Worm (Caenorhabditis elegans) whole organism, L3 larva: ENCODE measurements around the gene msp-56.

Experiments used
- ZK546.5 ChIP-seq: sonication (generic microtip); optimal IDR thresholded peaks from 2 replicates; lab custom pipeline; 2017; ENCODE audit warnings: missing biosample characterization, missing genetic modification characterization
- aly-2 ChIP-seq: fragments of 150-350 bp; optimal IDR thresholded peaks from 2 replicates; lab custom pipeline; 2014; ENCODE audit warnings: missing biosample characterization, missing genetic modification characterization
- ama-1 ChIP-seq: fragments of 150-350 bp; optimal IDR thresholded peaks from 2 replicates; lab custom pipeline; 2018
- ceh-16 ChIP-seq: sonication (generic microtip); optimal IDR thresholded peaks from 2 replicates; lab custom pipeline; 2017; ENCODE audit warnings: missing biosample characterization, missing genetic modification characterization
- ceh-28 ChIP-seq: fragments of 150-350 bp; optimal IDR thresholded peaks from 2 replicates; lab custom pipeline; 2014; ENCODE audit warnings: missing biosample characterization, missing genetic modification reagents, missing genetic modification characterization
- egl-27 ChIP-seq: sonication (generic microtip); optimal IDR thresholded peaks from 4 replicates; lab custom pipeline; 2017; ENCODE audit warnings: missing biosample characterization, missing genetic modification reagents, missing genetic modification characterization
- egl-5 ChIP-seq: fragments of 150-350 bp; optimal IDR thresholded peaks from 2 replicates; lab custom pipeline; 2017; ENCODE audit warnings: missing biosample characterization, missing genetic modification reagents, missing genetic modification characterization, inconsistent platforms
- elt-2 ChIP-seq: sonication (generic microtip); optimal IDR thresholded peaks from 2 replicates; lab custom pipeline; 2016; ENCODE audit warnings: missing genetic modification reagents, mild to moderate bottlenecking, missing genetic modification characterization, missing compliant biosample characterization
- elt-3 ChIP-seq, 3 experiments: fragments of 150-350 bp in 1 of 3; sonication (generic microtip) in 2 of 3; optimal IDR thresholded peaks; 2 replicates in 2 of 3; 4 replicates in 1 of 3; lab custom pipeline; 2014 to 2017; ENCODE audit warnings: missing biosample characterization in 3 of 3, missing genetic modification characterization in 3 of 3
- fkh-10 ChIP-seq: sonication (generic microtip); optimal IDR thresholded peaks from 2 replicates; lab custom pipeline; 2017; ENCODE audit warnings: missing biosample characterization, missing genetic modification reagents, missing genetic modification characterization
- fkh-2 ChIP-seq: fragments of 150-350 bp; optimal IDR thresholded peaks from 2 replicates; lab custom pipeline; 2014; ENCODE audit warnings: missing biosample characterization, missing genetic modification reagents, missing genetic modification characterization
- fos-1 ChIP-seq: fragments of 150-350 bp; optimal IDR thresholded peaks from 2 replicates; lab custom pipeline; 2014; ENCODE audit warnings: missing biosample characterization, missing genetic modification characterization
- hmg-11 ChIP-seq: sonication (generic microtip); optimal IDR thresholded peaks from 2 replicates; lab custom pipeline; 2016; ENCODE audit warnings: missing genetic modification characterization, missing compliant biosample characterization
- jun-1 ChIP-seq: fragments of 150-350 bp; optimal IDR thresholded peaks from 2 replicates; lab custom pipeline; 2014; ENCODE audit warnings: missing biosample characterization, missing genetic modification reagents, missing genetic modification characterization
- lin-15B ChIP-seq: fragments of 150-350 bp; optimal IDR thresholded peaks from 2 replicates; lab custom pipeline; 2014; ENCODE audit warnings: missing biosample characterization, missing genetic modification characterization
- lsy-12 ChIP-seq: sonication (generic microtip); optimal IDR thresholded peaks from 2 replicates; lab custom pipeline; 2016; ENCODE audit warnings: mild to moderate bottlenecking, missing genetic modification characterization, missing compliant biosample characterization
- mdl-1 ChIP-seq: fragments of 150-350 bp; optimal IDR thresholded peaks from 2 replicates; lab custom pipeline; 2014; ENCODE audit warnings: missing biosample characterization, missing genetic modification characterization
- nfya-1 ChIP-seq: sonication (generic microtip); optimal IDR thresholded peaks from 2 replicates; lab custom pipeline; 2017; ENCODE audit warnings: missing genetic modification characterization, mild to moderate bottlenecking, missing compliant biosample characterization, antibody characterized with exemption, moderate library complexity; ENCODE audit not compliant: insufficient read depth
- nhr-11 ChIP-seq: fragments of 150-350 bp; optimal IDR thresholded peaks from 2 replicates; lab custom pipeline; 2014; ENCODE audit warnings: missing biosample characterization, missing genetic modification characterization
- nhr-12 ChIP-seq: fragments of 150-350 bp; optimal IDR thresholded peaks from 2 replicates; lab custom pipeline; 2014; ENCODE audit warnings: missing biosample characterization, missing genetic modification characterization
- nhr-23 ChIP-seq: fragments of 150-350 bp; optimal IDR thresholded peaks from 2 replicates; lab custom pipeline; 2014; ENCODE audit warnings: missing biosample characterization, missing genetic modification reagents, missing genetic modification characterization
- nhr-237 ChIP-seq: fragments of 150-350 bp; optimal IDR thresholded peaks from 2 replicates; lab custom pipeline; 2014; ENCODE audit warnings: missing biosample characterization, missing genetic modification characterization
- nhr-28 ChIP-seq: fragments of 150-350 bp; optimal IDR thresholded peaks from 2 replicates; lab custom pipeline; 2014; ENCODE audit warnings: missing biosample characterization, missing genetic modification characterization
- nhr-43 ChIP-seq: sonication (generic microtip); optimal IDR thresholded peaks from 2 replicates; lab custom pipeline; 2016; ENCODE audit warnings: mild to moderate bottlenecking, missing genetic modification characterization, missing compliant biosample characterization; ENCODE audit not compliant: poor library complexity, severe bottlenecking
- nhr-67 ChIP-seq: fragments of 150-350 bp; optimal IDR thresholded peaks from 2 replicates; lab custom pipeline; 2014; ENCODE audit warnings: missing biosample characterization, missing genetic modification characterization
- nhr-76 ChIP-seq: fragments of 150-350 bp; sonication (generic microtip); optimal IDR thresholded peaks from 5 replicates; lab custom pipeline; 2014; ENCODE audit warnings: missing biosample characterization, missing genetic modification characterization
- nhr-77 ChIP-seq: fragments of 150-350 bp; optimal IDR thresholded peaks from 2 replicates; lab custom pipeline; 2014; ENCODE audit warnings: missing biosample characterization, missing genetic modification characterization
- pha-4 ChIP-seq: fragments of 150-350 bp; optimal IDR thresholded peaks from 2 replicates; lab custom pipeline; 2014; ENCODE audit warnings: missing biosample characterization, missing genetic modification reagents, missing genetic modification characterization
- sea-2 ChIP-seq: fragments of 150-350 bp; sonication (generic microtip); optimal IDR thresholded peaks from 4 replicates; lab custom pipeline; 2014; ENCODE audit warnings: missing biosample characterization, missing genetic modification reagents, missing genetic modification characterization
- skn-1 ChIP-seq: fragments of 150-350 bp; optimal IDR thresholded peaks from 2 replicates; lab custom pipeline; 2014; ENCODE audit warnings: missing biosample characterization, missing genetic modification characterization
- unc-39 ChIP-seq: sonication (generic microtip); optimal IDR thresholded peaks from 4 replicates; lab custom pipeline; 2017; ENCODE audit warnings: missing biosample characterization, missing genetic modification characterization
- unc-62 ChIP-seq: fragments of 150-350 bp; sonication (generic microtip); optimal IDR thresholded peaks from 4 replicates; lab custom pipeline; 2014; ENCODE audit warnings: missing biosample characterization, missing genetic modification reagents, missing genetic modification characterization
- zag-1 ChIP-seq: fragments of 150-350 bp; optimal IDR thresholded peaks from 2 replicates; lab custom pipeline; 2014; ENCODE audit warnings: missing biosample characterization, missing genetic modification characterization
- ztf-11 ChIP-seq: fragments of 150-350 bp; optimal IDR thresholded peaks from 2 replicates; lab custom pipeline; 2014; ENCODE audit warnings: missing biosample characterization, missing genetic modification characterization
- ztf-4 ChIP-seq: fragments of 150-350 bp; optimal IDR thresholded peaks from 2 replicates; lab custom pipeline; 2014; ENCODE audit warnings: missing biosample characterization, missing genetic modification characterization

msp-56 gene

DNA sequence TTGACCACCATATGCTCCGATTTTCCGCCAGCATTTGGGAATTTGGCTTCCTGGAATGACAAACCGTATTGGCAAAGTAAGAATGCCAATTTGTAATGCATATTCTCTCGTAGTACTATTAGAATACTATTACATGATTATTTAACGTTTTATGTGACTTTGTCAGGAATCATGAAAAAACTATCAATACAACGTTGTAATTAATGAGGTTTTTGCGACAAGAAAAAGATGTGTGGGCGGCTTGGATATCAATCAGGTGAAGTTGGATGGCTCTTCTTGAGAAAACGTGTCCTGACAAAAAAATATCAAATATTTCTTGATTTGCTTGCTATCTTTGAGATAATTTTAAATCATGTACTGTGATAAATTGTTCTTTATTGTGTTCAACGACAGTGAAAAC, 6.7 kb downstream of the msp-56 start, which contains the start of gene K07F5.7:
Gene K07F5.7 (minus strand): TSS at position 101 of the 400 bp plus-strand sequence.
- TF ChIP-seq sea-2 (no peak), fkh-10 (GFP tag; lab: Kevin White, UChicago) (no peak), nhr-77 (no peak), ama-1 (lab: Kevin White, UChicago) (no peak)

- TF ChIP-seq ceh-28 (tag; lab: Kevin White, UChicago) (no peak), lin-15B (tag; lab: Kevin White, UChicago) (no peak), jun-1 (tag; lab: Kevin White, UChicago) (no peak), unc-39 (tag; lab: Kevin White, UChicago) (no peak), sea-2 (no peak), nhr-76 (no peak), egl-27 (no peak), nhr-12 (tag; lab: Kevin White, UChicago) (no peak), ztf-11 (tag; lab: Kevin White, UChicago) (no peak), nhr-43 (no peak), skn-1 (tag; lab: Kevin White, UChicago) (no peak)
Observed at ce11 chrIV:9849624-9850023, 8.3 kb downstream of the msp-56 start, which contains the start of gene K07F5.8. TSS of gene K07F5.8 (minus strand) at chrIV:9849724.

ce11 chrIV:9850931-9851330, 9.6 kb downstream of the msp-56 start, which contains the start of gene ssp-10:
TSS of gene ssp-10 (minus strand) at chrIV:9851031.
- TF ChIP-seq fos-1 (tag; lab: Kevin White, UChicago) (no peak), nhr-43 (no peak), hmg-11 (tag; lab: Kevin White, UChicago) (no peak), nhr-77 (no peak), pha-4 (tag; lab: Kevin White, UChicago) (no peak), zag-1 (tag; lab: Kevin White, UChicago) (no peak), nhr-76 (no peak), sea-2 (no peak)

DNA sequence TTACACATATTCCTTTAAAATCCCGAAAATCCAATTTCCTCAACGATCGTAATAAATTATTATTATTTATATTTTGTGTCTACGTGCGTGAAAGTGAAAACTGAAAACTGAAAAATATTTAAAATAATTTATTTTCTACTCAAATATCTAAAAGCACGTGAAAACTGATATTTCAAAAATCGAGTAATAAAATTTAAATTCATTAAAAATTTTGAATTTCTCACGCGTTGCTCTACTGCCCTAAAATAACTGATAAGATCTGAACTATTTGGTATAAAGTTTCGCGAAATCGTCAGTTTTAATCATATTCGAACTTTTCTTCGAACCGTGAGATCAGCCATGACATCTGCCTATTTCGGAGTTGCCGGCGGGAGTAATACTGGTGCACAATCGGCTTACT, 10.9 kb downstream of the msp-56 start, which contains the start of gene ssq-1:
Gene ssq-1 (plus strand): TSS at position 301 of the 400 bp plus-strand sequence.
- TF ChIP-seq unc-39 (tag; lab: Kevin White, UChicago) (no peak), nhr-77 (no peak), egl-27 (no peak), fkh-2 (tag; lab: Kevin White, UChicago) (no peak), elt-3 (tag; optimal IDR thresholded peaks at IDR 0.05; lab: Kevin White, UChicago) (no peak), egl-5 (tag; lab: Kevin White, UChicago) (no peak), aly-2 (tag; lab: Kevin White, UChicago) (no peak), mdl-1 (no peak), lsy-12 (tag; lab: Kevin White, UChicago) (no peak), nhr-237 (tag; lab: Kevin White, UChicago) (no peak), ceh-16 (no peak), ztf-11 (tag; lab: Kevin White, UChicago) (no peak), lin-15B (tag; lab: Kevin White, UChicago) (no peak), ztf-4 (no peak), nhr-11 (tag; lab: Kevin White, UChicago) (no peak)

- no peak for TF ChIP-seq fkh-2 (tag; lab: Kevin White, UChicago)
- no peak for TF ChIP-seq unc-62 (GFP tag; lab: Kevin White, UChicago)
- TF ChIP-seq nhr-28 = no peak
- no peak for TF ChIP-seq jun-1 (tag; lab: Kevin White, UChicago)
- TF ChIP-seq ztf-11 (tag; lab: Kevin White, UChicago) = no peak
- no peak for TF ChIP-seq aly-2 (tag; lab: Kevin White, UChicago)
- no peak for TF ChIP-seq pha-4 (tag; lab: Kevin White, UChicago)
- no peak for TF ChIP-seq nfya-1 (tag; lab: Kevin White, UChicago)
- TF ChIP-seq skn-1 (tag; lab: Kevin White, UChicago) = no peak
- no peak for TF ChIP-seq nhr-23
- TF ChIP-seq nhr-43 = no peak
- no peak for TF ChIP-seq fos-1 (tag; lab: Kevin White, UChicago)
- no peak for TF ChIP-seq nhr-67 (tag; lab: Kevin White, UChicago)
- TF ChIP-seq ZK546.5 (tag; lab: Kevin White, UChicago) = no peak
- TF ChIP-seq elt-2 (tag; lab: Kevin White, UChicago) = no peak
Observed at ce11 chrIV:9852818-9853466, 11.6 kb downstream of the msp-56 start.
